Worm (Caenorhabditis elegans) whole organism, L4/young adult: ENCODE results near the gene ccz-1.

Experiments used
- W03F9.2 ChIP-seq: fragments of 150-350 bp; optimal IDR thresholded peaks from 2 replicates; lab custom pipeline; 2014; ENCODE audit warnings: missing biosample characterization, missing genetic modification characterization
- dao-5 ChIP-seq: sonication (generic microtip); optimal IDR thresholded peaks from 2 replicates; lab custom pipeline; 2016; ENCODE audit warnings: missing genotype, missing genetic modification characterization, moderate library complexity, missing compliant biosample characterization
- him-1 ChIP-seq: sonication (generic microtip); optimal IDR thresholded peaks from 2 replicates; lab custom pipeline; 2016; ENCODE audit warnings: missing genotype, missing genetic modification reagents, missing genetic modification characterization, missing compliant biosample characterization

- TF ChIP-seq him-1 (tag; lab: Kevin White, UChicago) = no peak
- no peak for TF ChIP-seq dao-5
- peak; percentile 29 for TF ChIP-seq W03F9.2 (tag; lab: Kevin White, UChicago)
These were observed 21.4 kb upstream of the ccz-1 start for ce11 chrV:13657291-13657690.
